Fruit fly (Drosophila melanogaster) whole organism, embryonic: ENCODE measurements around the gene CG3119.
A peak's percentile ranks its signal among the peaks of the same experiment; 100 is the strongest.

Experiments
- Awh ChIP-seq: fragments of 200-800 bp; sonication (Bioruptor generic); IDR thresholded peaks from 2 replicates; pipeline ENCODE4, ENCODE4 v1.3.6; 2022; ENCODE audit warnings: missing biosample characterization, missing genetic modification characterization
- BtbVII ChIP-seq: fragments of 200-800 bp; sonication (Bioruptor generic); optimal IDR thresholded peaks from 3 replicates; lab custom pipeline; 2017; ENCODE audit warnings: missing biosample characterization, mild to moderate bottlenecking, missing genetic modification characterization
- CG10979 ChIP-seq: fragments of 200-800 bp; sonication (Bioruptor generic); optimal IDR thresholded peaks from 2 replicates; lab custom pipeline; 2018; ENCODE audit warnings: missing biosample characterization, mild to moderate bottlenecking, missing genetic modification characterization, moderate library complexity
- CG11560 ChIP-seq: fragments of 200-800 bp; sonication (Bioruptor generic); IDR thresholded peaks from 3 replicates; pipeline ENCODE4 v1.3.6; 2022; ENCODE audit warnings: missing biosample characterization, missing genetic modification characterization
- CG11696 ChIP-seq: fragments of 200-800 bp; sonication (Bioruptor generic); IDR thresholded peaks from 2 replicates; pipeline ENCODE4 v1.3.6; 2022; ENCODE audit warnings: missing biosample characterization, missing genetic modification characterization
- CG12155 ChIP-seq: fragments of 200-800 bp; sonication (Bioruptor generic); optimal IDR thresholded peaks from 3 replicates; lab custom pipeline; 2016; ENCODE audit warnings: missing biosample characterization, missing genetic modification characterization
- CG12744 ChIP-seq: fragments of 200-800 bp; sonication (Bioruptor generic); optimal IDR thresholded peaks from 2 replicates; lab custom pipeline; 2016; ENCODE audit warnings: missing biosample characterization, missing genetic modification characterization
- CG17186 ChIP-seq: fragments of 200-800 bp; sonication (Bioruptor generic); optimal IDR thresholded peaks from 3 replicates; lab custom pipeline; 2017; ENCODE audit warnings: missing biosample characterization, missing genetic modification reagents, missing genetic modification characterization
- CG17359 ChIP-seq: fragments of 200-800 bp; sonication (Bioruptor generic); optimal IDR thresholded peaks from 3 replicates; lab custom pipeline; 2018; ENCODE audit warnings: missing biosample characterization, mild to moderate bottlenecking, missing genetic modification characterization, moderate library complexity
- CG17802 ChIP-seq: fragments of 200-800 bp; sonication (Bioruptor generic); optimal IDR thresholded peaks from 2 replicates; lab custom pipeline; 2018; ENCODE audit warnings: missing biosample characterization, mild to moderate bottlenecking, missing genetic modification characterization, moderate library complexity
- CG18476 ChIP-seq: fragments of 200-800 bp; sonication (Bioruptor generic); optimal IDR thresholded peaks from 2 replicates; lab custom pipeline; 2016; ENCODE audit warnings: missing biosample characterization, mild to moderate bottlenecking, missing genetic modification characterization
- CG2120 ChIP-seq: fragments of 200-800 bp; sonication (Bioruptor generic); optimal IDR thresholded peaks from 3 replicates; lab custom pipeline; 2016; ENCODE audit warnings: missing biosample characterization, missing genetic modification characterization
- CG30403 ChIP-seq: fragments of 200-800 bp; sonication (Bioruptor generic); optimal IDR thresholded peaks from 3 replicates; lab custom pipeline; 2016; ENCODE audit warnings: missing biosample characterization, missing genetic modification characterization
- CG3065 ChIP-seq: fragments of 200-800 bp; sonication (Bioruptor generic); optimal IDR thresholded peaks from 2 replicates; lab custom pipeline; 2016; ENCODE audit warnings: missing biosample characterization, missing genetic modification characterization
- CG32532 ChIP-seq: fragments of 200-800 bp; sonication (Bioruptor generic); IDR thresholded peaks from 2 replicates; pipeline ENCODE4 v1.3.6; 2022; ENCODE audit warnings: missing biosample characterization, missing genetic modification characterization
- CG3281 ChIP-seq: fragments of 200-800 bp; sonication (Bioruptor generic); optimal IDR thresholded peaks from 3 replicates; lab custom pipeline; 2017; ENCODE audit warnings: missing biosample characterization, mild to moderate bottlenecking, missing genetic modification characterization
- CG3847 ChIP-seq: fragments of 200-800 bp; sonication (Bioruptor generic); IDR thresholded peaks from 2 replicates; pipeline ENCODE4 v1.3.6; 2022; ENCODE audit warnings: missing biosample characterization, missing genetic modification characterization
- CG6254 ChIP-seq: fragments of 200-800 bp; sonication (Bioruptor generic); optimal IDR thresholded peaks from 3 replicates; lab custom pipeline; 2017; ENCODE audit warnings: mild to moderate bottlenecking, missing biosample characterization, missing genetic modification reagents, missing genetic modification characterization
- CG6854 ChIP-seq: fragments of 200-800 bp; sonication (Bioruptor generic); optimal IDR thresholded peaks from 3 replicates; lab custom pipeline; 2017; ENCODE audit warnings: missing biosample characterization, mild to moderate bottlenecking, missing genetic modification characterization
- CG7786 ChIP-seq: fragments of 200-800 bp; sonication (Bioruptor generic); optimal IDR thresholded peaks from 2 replicates; lab custom pipeline; 2016; ENCODE audit warnings: missing biosample characterization, missing genetic modification characterization
- CoRest ChIP-seq: fragments of 200-800 bp; sonication (Bioruptor generic); optimal IDR thresholded peaks from 3 replicates; lab custom pipeline; 2018; ENCODE audit warnings: missing biosample characterization, mild to moderate bottlenecking, missing genetic modification characterization, moderate library complexity
- D ChIP-seq, 2 experiments: fragments of 200-800 bp in 1 of 2; fragments of >200 bp in 1 of 2; sonication (Bioruptor generic) in 1 of 2; optimal IDR thresholded peaks; 2 replicates in 1 of 2; 3 replicates in 1 of 2; lab custom pipeline; 2017; ENCODE audit warnings: mild to moderate bottlenecking in 1 of 2, missing biosample characterization in 1 of 2, missing genetic modification characterization in 1 of 2, missing genetic modification reagents in 1 of 2
- Deaf1 ChIP-seq: fragments of 200-800 bp; optimal IDR thresholded peaks from 3 replicates; lab custom pipeline; 2019; ENCODE audit warnings: missing biosample characterization, mild to moderate bottlenecking, missing genetic modification characterization, moderate library complexity
- Ets97D ChIP-seq: fragments of 200-800 bp; sonication (Bioruptor generic); optimal IDR thresholded peaks from 3 replicates; lab custom pipeline; 2016; ENCODE audit warnings: missing biosample characterization, missing genetic modification characterization
- Hand ChIP-seq: fragments of 200-800 bp; sonication (Bioruptor generic); optimal IDR thresholded peaks from 2 replicates; lab custom pipeline; 2017; ENCODE audit warnings: mild to moderate bottlenecking, missing biosample characterization, missing genetic modification reagents, missing genetic modification characterization
- MBD-R2 ChIP-seq: fragments of 200-800 bp; sonication (Bioruptor generic); IDR thresholded peaks from 2 replicates; pipeline ENCODE4 v1.3.6; 2022; ENCODE audit warnings: missing biosample characterization, missing genetic modification characterization
- Myb ChIP-seq: fragments of 200-800 bp; sonication (Bioruptor generic); optimal IDR thresholded peaks from 2 replicates; lab custom pipeline; 2016; ENCODE audit warnings: missing biosample characterization, missing genetic modification characterization
- Optix ChIP-seq: fragments of 200-800 bp; sonication (Bioruptor generic); IDR thresholded peaks from 3 replicates; pipeline ENCODE4 v1.3.6; 2022; ENCODE audit warnings: missing biosample characterization, missing genetic modification characterization
- Sry-β ChIP-seq: fragments of 200-800 bp; sonication (Bioruptor generic); optimal IDR thresholded peaks from 2 replicates; lab custom pipeline; 2018; ENCODE audit warnings: missing biosample characterization, mild to moderate bottlenecking, missing genetic modification characterization, moderate library complexity
- Trl ChIP-seq, 3 experiments: fragments of >200 bp in 2 of 3; fragments of 200-800 bp in 1 of 3; sonication (Bioruptor generic) in 1 of 3; optimal IDR thresholded peaks; 2 replicates in 1 of 3; 3 replicates in 2 of 3; lab custom pipeline; 2016 to 2017; ENCODE audit warnings: missing biosample characterization in 1 of 3, missing genetic modification characterization in 1 of 3
- ap ChIP-seq: fragments of 200-800 bp; sonication (Bioruptor generic); IDR thresholded peaks from 2 replicates; pipeline ENCODE4 v1.3.6; 2022; ENCODE audit warnings: missing biosample characterization, missing genetic modification characterization
- bab2 ChIP-seq: fragments of 200-800 bp; sonication (Bioruptor generic); optimal IDR thresholded peaks from 2 replicates; lab custom pipeline; 2016; ENCODE audit warnings: missing biosample characterization, missing genetic modification characterization
- bcd ChIP-seq: fragments of 200-800 bp; sonication (Bioruptor generic); optimal IDR thresholded peaks from 2 replicates; lab custom pipeline; 2017; ENCODE audit warnings: missing biosample characterization, mild to moderate bottlenecking, missing genetic modification characterization
- chif ChIP-seq, 2 experiments: fragments of 200-800 bp; sonication (Bioruptor generic); optimal IDR thresholded peaks; 3 replicates each; lab custom pipeline; 2016; ENCODE audit warnings: missing biosample characterization in 2 of 2, missing genetic modification characterization in 2 of 2
- crc ChIP-seq: fragments of 200-800 bp; sonication (Bioruptor generic); optimal IDR thresholded peaks from 2 replicates; lab custom pipeline; 2016; ENCODE audit warnings: missing biosample characterization, missing genetic modification characterization
- gem ChIP-seq: fragments of 200-800 bp; sonication (Bioruptor generic); optimal IDR thresholded peaks from 2 replicates; lab custom pipeline; 2019; ENCODE audit warnings: missing biosample characterization, mild to moderate bottlenecking, missing genetic modification characterization, moderate library complexity
- gsb-n ChIP-seq: fragments of 200-800 bp; sonication (Bioruptor generic); optimal IDR thresholded peaks from 3 replicates; lab custom pipeline; 2018; ENCODE audit warnings: missing biosample characterization, mild to moderate bottlenecking, missing genetic modification characterization
- ham ChIP-seq: fragments of 200-800 bp; sonication (Bioruptor generic); IDR thresholded peaks from 2 replicates; pipeline ENCODE4 v1.3.6; 2022; ENCODE audit warnings: missing biosample characterization, missing genetic modification characterization
- hb ChIP-seq: fragments of 200-800 bp; sonication (Bioruptor generic); IDR thresholded peaks from 3 replicates; pipeline ENCODE4 v1.3.6; 2022; ENCODE audit warnings: missing biosample characterization, missing genetic modification characterization; ENCODE audit not compliant: partially characterized antibody
- insv ChIP-seq, 2 experiments: fragments of 200-800 bp; sonication (Bioruptor generic); optimal IDR thresholded peaks; 3 replicates each; lab custom pipeline; 2016 to 2018; ENCODE audit warnings: missing biosample characterization in 2 of 2, missing genetic modification characterization in 2 of 2
- ken ChIP-seq: fragments of 200-800 bp; sonication (Bioruptor generic); IDR thresholded peaks from 3 replicates; pipeline ENCODE4 v1.3.6; 2022; ENCODE audit warnings: missing biosample characterization, missing genetic modification characterization
- lab ChIP-seq: fragments of 200-800 bp; sonication (Bioruptor generic); optimal IDR thresholded peaks from 3 replicates; lab custom pipeline; 2017; ENCODE audit warnings: missing biosample characterization, missing genetic modification characterization, mild to moderate bottlenecking, moderate library complexity, missing genetic modification reagents
- nau ChIP-seq: fragments of 200-800 bp; sonication (Bioruptor generic); optimal IDR thresholded peaks from 3 replicates; lab custom pipeline; 2017; ENCODE audit warnings: missing biosample characterization, mild to moderate bottlenecking, missing genetic modification characterization, missing genetic modification reagents
- run ChIP-seq: fragments of 200-800 bp; sonication (Bioruptor generic); optimal IDR thresholded peaks from 3 replicates; lab custom pipeline; 2018; ENCODE audit warnings: missing biosample characterization, mild to moderate bottlenecking, missing genetic modification characterization
- so ChIP-seq: fragments of 200-800 bp; sonication (Bioruptor generic); IDR thresholded peaks from 3 replicates; pipeline ENCODE4 v1.3.6; 2022; ENCODE audit warnings: missing biosample characterization, missing genetic modification characterization
- tin ChIP-seq: fragments of 200-800 bp; sonication (Bioruptor generic); optimal IDR thresholded peaks from 3 replicates; lab custom pipeline; 2016; ENCODE audit warnings: missing biosample characterization, missing genetic modification characterization
- vnd ChIP-seq: fragments of 200-800 bp; sonication (Bioruptor generic); IDR thresholded peaks from 3 replicates; pipeline ENCODE4 v1.3.6; 2022; ENCODE audit warnings: missing biosample characterization, missing genetic modification characterization; ENCODE audit not compliant: partially characterized antibody
- zfh1 ChIP-seq: fragments of 200-800 bp; sonication (Bioruptor generic); IDR thresholded peaks from 3 replicates; pipeline ENCODE4 v1.3.6; 2022; ENCODE audit warnings: missing biosample characterization, missing genetic modification characterization

The CG3119 gene

DNA sequence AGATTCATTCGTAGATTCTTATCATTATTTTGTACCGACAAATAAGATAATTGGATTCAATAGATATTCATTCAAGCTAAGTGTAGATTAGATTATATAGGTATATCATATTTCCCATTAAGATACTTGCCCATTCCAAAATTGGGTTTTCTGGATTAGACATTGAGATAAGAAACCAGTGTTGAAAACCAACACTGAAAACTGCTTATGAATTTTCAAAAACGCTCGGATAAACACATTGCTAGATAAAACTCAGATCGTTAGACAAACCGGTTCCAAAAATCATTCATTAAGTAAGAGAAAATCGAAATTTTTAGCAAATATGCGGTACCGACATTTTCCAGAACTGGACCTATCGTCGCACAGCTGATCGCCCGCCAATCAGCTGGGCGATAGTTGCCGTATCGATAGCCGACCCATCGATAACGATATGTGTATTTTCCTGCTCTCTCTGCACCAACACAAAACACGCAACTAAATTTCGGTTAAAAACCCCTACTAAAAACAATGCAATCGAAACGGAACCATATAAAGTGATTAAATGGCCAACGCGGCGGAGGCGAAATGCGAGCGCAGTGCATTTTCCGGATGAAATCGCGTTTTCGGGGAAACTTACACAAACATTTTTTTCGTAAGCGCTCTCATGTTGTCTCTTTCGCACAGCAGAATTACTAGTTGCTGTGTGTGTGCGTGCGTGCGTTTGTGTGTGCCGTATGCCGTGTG lies 48.0 kb upstream of the CG3119 start, which contains the start of the genes NTPase and lilli (continued):
- TF ChIP-seq ham (no peak), so (0 out of 3 replicates have a peak, but pooled peaks have one; percentile 40), CG32532 (GFP tag; lab: Robert Waterston, UW) (peak; percentile 9; the same call in 1 of the 2 replicates), CG12744 (GFP tag; lab: Kevin White, UChicago) (peak; percentile 17), Deaf1 (tag; lab: Kevin White, UChicago) (no peak), CG17359 (tag; lab: Kevin White, UChicago) (peak; percentile 20), CG7786 (GFP tag; lab: Kevin White, UChicago) (peak; percentile 74), Awh (GFP tag; lab: Robert Waterston, UW) (no peak), run (no peak), CG3281 (GFP tag; lab: Kevin White, UChicago) (no peak), CG18476 (GFP tag; lab: Kevin White, UChicago) (peak; percentile 37), ken (GFP tag; lab: Robert Waterston, UW) (peak; percentile 78), Ets97D (GFP tag; lab: Kevin White, UChicago) (peak; percentile 48), Myb (GFP tag; lab: Kevin White, UChicago) (peak; percentile 53), hb (peak; percentile 89), bab2 (GFP tag; lab: Kevin White, UChicago) (peak; percentile 78), MBD-R2 (peak; percentile 34; the same call in 1 of the 2 replicates), CoRest (tag; lab: Kevin White, UChicago) (peak; percentile 18), BtbVII (GFP tag; lab: Kevin White, UChicago) (peak; percentile 15), lab (GFP tag; lab: Kevin White, UChicago) (peak; percentile 54), CG11696 (GFP tag; lab: Robert Waterston, UW) (peak; percentile 51; the same call in 1 of the 2 replicates), gem (peak; percentile 55), CG2120 (peak; percentile 60), Trl (optimal IDR thresholded peaks at IDR 0.05; lab: Kevin White, UChicago) (no peak), Trl (GFP tag; optimal IDR thresholded peaks at IDR 0.05; lab: Kevin White, UChicago) (peak; percentile 85), CG17802 (tag; lab: Kevin White, UChicago) (peak; percentile 39), CG6254 (GFP tag; lab: Kevin White, UChicago) (no peak), CG11560 (tag; lab: Robert Waterston, UW) (no peak), zfh1 (GFP tag; lab: Robert Waterston, UW) (peak; percentile 71), ap (GFP tag; lab: Robert Waterston, UW) (peak; percentile 31; the same call in 1 of the 2 replicates), CG10979 (tag; lab: Kevin White, UChicago) (no peak), CG3847 (peak; percentile 42; the same call in 1 of the 2 replicates), bcd (GFP tag; lab: Kevin White, UChicago) (peak; percentile 56), vnd (GFP tag; lab: Robert Waterston, UW) (peak; percentile 90), CG3065 (peak; percentile 22), crc (GFP tag; lab: Kevin White, UChicago) (peak; percentile 62), tin (GFP tag; lab: Kevin White, UChicago) (peak; percentile 63), Hand (no peak), CG30403 (peak; percentile 76), CG12155 (peak; percentile 66), Optix (GFP tag; lab: Robert Waterston, UW) (peak; percentile 42; the same call in 1 of the 3 replicates), gsb-n (tag; lab: Kevin White, UChicago) (peak; percentile 6), D (optimal IDR thresholded peaks at IDR 0.05; lab: Kevin White, UChicago) (peak; percentile 86), D (GFP tag; optimal IDR thresholded peaks at IDR 0.05; lab: Kevin White, UChicago) (no peak), nau (no peak), insv (GFP tag; optimal IDR thresholded peaks at IDR 0.05; lab: Kevin White, UChicago) (no peak), CG17186 (GFP tag; lab: Kevin White, UChicago) (peak; percentile 70), CG6854 (no peak), chif (GFP tag; optimal IDR thresholded peaks at IDR 0.05; lab: Kevin White, UChicago) (peak; percentile 65 to 67), Sry-β (no peak)
